Fruit fly (Drosophila melanogaster) whole organism, embryonic: ENCODE data around the gene ddbt.

Source experiments
- Abd-B ChIP-seq: fragments of 200-800 bp; sonication (Bioruptor generic); optimal IDR thresholded peaks from 2 replicates; lab custom pipeline; 2018; ENCODE audit warnings: missing biosample characterization, mild to moderate bottlenecking, missing genetic modification characterization, moderate library complexity
- Atf6 ChIP-seq: fragments of 200-800 bp; sonication (Bioruptor generic); IDR thresholded peaks from 2 replicates; pipeline ENCODE4 v1.3.6; 2022; ENCODE audit warnings: missing biosample characterization, missing genetic modification characterization
- Bdp1 ChIP-seq: fragments of 200-800 bp; sonication (Bioruptor generic); optimal IDR thresholded peaks from 3 replicates; lab custom pipeline; 2016; ENCODE audit warnings: missing biosample characterization, missing genetic modification characterization
- Bteb2 ChIP-seq: fragments of 200-800 bp; sonication (Bioruptor generic); optimal IDR thresholded peaks from 2 replicates; lab custom pipeline; 2016; ENCODE audit warnings: missing biosample characterization, missing genetic modification characterization
- CG11093 ChIP-seq: fragments of 200-800 bp; sonication (Bioruptor generic); IDR thresholded peaks from 3 replicates; pipeline ENCODE4 v1.3.6; 2022; ENCODE audit warnings: missing biosample characterization, missing genetic modification characterization
- CG11695 ChIP-seq: fragments of 200-800 bp; sonication (Bioruptor generic); IDR thresholded peaks from 3 replicates; pipeline ENCODE4 v1.3.6; 2022; ENCODE audit warnings: missing biosample characterization, missing genetic modification characterization
- CG12219 ChIP-seq: fragments of 200-800 bp; sonication (Bioruptor generic); optimal IDR thresholded peaks from 3 replicates; lab custom pipeline; 2018; ENCODE audit warnings: missing biosample characterization, mild to moderate bottlenecking, missing genetic modification characterization
- CG13775 ChIP-seq: fragments of 200-800 bp; sonication (Bioruptor generic); optimal IDR thresholded peaks from 3 replicates; lab custom pipeline; 2017; ENCODE audit warnings: missing biosample characterization, mild to moderate bottlenecking, missing genetic modification characterization
- CG14710 ChIP-seq: fragments of 200-800 bp; sonication (Bioruptor generic); optimal IDR thresholded peaks from 3 replicates; lab custom pipeline; 2019; ENCODE audit warnings: missing biosample characterization, mild to moderate bottlenecking, missing genetic modification characterization, moderate library complexity
- CG15514 ChIP-seq: fragments of 200-800 bp; sonication (Bioruptor generic); optimal IDR thresholded peaks from 3 replicates; lab custom pipeline; 2017; ENCODE audit warnings: missing biosample characterization, missing genetic modification characterization, mild to moderate bottlenecking, moderate library complexity, missing genetic modification reagents
- CG15696 ChIP-seq: fragments of 200-800 bp; sonication (Bioruptor generic); optimal IDR thresholded peaks from 2 replicates; lab custom pipeline; 2019; ENCODE audit warnings: missing biosample characterization, mild to moderate bottlenecking, missing genetic modification characterization, moderate library complexity
- CG17385 ChIP-seq: fragments of 200-800 bp; sonication (Bioruptor generic); optimal IDR thresholded peaks from 3 replicates; lab custom pipeline; 2018; ENCODE audit warnings: missing biosample characterization, mild to moderate bottlenecking, missing genetic modification characterization
- CG18619 ChIP-seq: fragments of 200-800 bp; sonication (Bioruptor generic); optimal IDR thresholded peaks from 3 replicates; lab custom pipeline; 2017; ENCODE audit warnings: missing biosample characterization, mild to moderate bottlenecking, missing genetic modification characterization
- CG2199 ChIP-seq: fragments of 200-800 bp; sonication (Bioruptor generic); IDR thresholded peaks from 3 replicates; pipeline ENCODE4 v1.3.6; 2022; ENCODE audit warnings: missing biosample characterization, missing genetic modification characterization
- CG2712 ChIP-seq: fragments of 200-800 bp; optimal IDR thresholded peaks from 3 replicates; lab custom pipeline; 2019; ENCODE audit warnings: missing biosample characterization, mild to moderate bottlenecking, missing genetic modification characterization, moderate library complexity
- CG2875 ChIP-seq: fragments of 200-800 bp; sonication (Bioruptor generic); optimal IDR thresholded peaks from 2 replicates; lab custom pipeline; 2017; ENCODE audit warnings: missing biosample characterization, mild to moderate bottlenecking, missing genetic modification characterization, missing genetic modification reagents
- CG31441 ChIP-seq: fragments of 200-800 bp; sonication (Bioruptor generic); IDR thresholded peaks from 2 replicates; pipeline ENCODE4 v1.3.6; 2022; ENCODE audit warnings: missing biosample characterization, missing genetic modification characterization
- CG32772 ChIP-seq: fragments of 200-800 bp; sonication (Bioruptor generic); IDR thresholded peaks from 2 replicates; pipeline ENCODE4 v1.3.6; 2022; ENCODE audit warnings: missing biosample characterization, missing genetic modification characterization
- CG34422 ChIP-seq: fragments of 200-800 bp; sonication (Bioruptor generic); IDR thresholded peaks from 3 replicates; pipeline ENCODE4 v1.3.6; 2022; ENCODE audit warnings: missing biosample characterization, missing genetic modification characterization
- CG4328 ChIP-seq: fragments of 200-800 bp; sonication (Bioruptor generic); optimal IDR thresholded peaks from 3 replicates; lab custom pipeline; 2017; ENCODE audit warnings: missing biosample characterization, missing genetic modification reagents, missing genetic modification characterization
- CG6654 ChIP-seq: fragments of 200-800 bp; sonication (Bioruptor generic); optimal IDR thresholded peaks from 2 replicates; lab custom pipeline; 2017; ENCODE audit warnings: missing biosample characterization, mild to moderate bottlenecking, missing genetic modification characterization
- CG6854 ChIP-seq: fragments of 200-800 bp; sonication (Bioruptor generic); optimal IDR thresholded peaks from 3 replicates; lab custom pipeline; 2017; ENCODE audit warnings: missing biosample characterization, mild to moderate bottlenecking, missing genetic modification characterization
- CG7372 ChIP-seq: fragments of 200-800 bp; sonication (Bioruptor generic); IDR thresholded peaks from 2 replicates; pipeline ENCODE4 v1.3.6; 2022; ENCODE audit warnings: missing biosample characterization, missing genetic modification characterization
- CG8478 ChIP-seq: fragments of >200 bp; optimal IDR thresholded peaks from 2 replicates; lab custom pipeline; 2018
- CG9437 ChIP-seq: fragments of 200-800 bp; sonication (Bioruptor generic); optimal IDR thresholded peaks from 2 replicates; lab custom pipeline; 2018; ENCODE audit warnings: missing biosample characterization, mild to moderate bottlenecking, missing genetic modification characterization
- CTCF ChIP-seq: fragments of 200-800 bp; sonication (Bioruptor generic); optimal IDR thresholded peaks from 2 replicates; lab custom pipeline; 2017; ENCODE audit warnings: missing biosample characterization, mild to moderate bottlenecking, missing genetic modification characterization, moderate library complexity
- Ets65A ChIP-seq: fragments of 200-800 bp; sonication (Bioruptor generic); peaks from one replicate; lab custom pipeline; 2016; ENCODE audit warnings: missing biosample characterization, missing genetic modification characterization
- H2.0 ChIP-seq: fragments of 200-800 bp; sonication (Bioruptor generic); IDR thresholded peaks from 2 replicates; pipeline ENCODE4 v1.3.6; 2022; ENCODE audit warnings: missing biosample characterization, missing genetic modification characterization
- MTF-1 ChIP-seq: fragments of 200-800 bp; sonication (Bioruptor generic); optimal IDR thresholded peaks from 2 replicates; lab custom pipeline; 2018; ENCODE audit warnings: missing biosample characterization, mild to moderate bottlenecking, missing genetic modification characterization, borderline replicate concordance
- Myb ChIP-seq: fragments of 200-800 bp; sonication (Bioruptor generic); optimal IDR thresholded peaks from 2 replicates; lab custom pipeline; 2016; ENCODE audit warnings: missing biosample characterization, missing genetic modification characterization
- NFAT ChIP-seq: fragments of 200-800 bp; sonication (Bioruptor generic); IDR thresholded peaks from 2 replicates; pipeline ENCODE4 v1.3.6; 2022; ENCODE audit warnings: missing biosample characterization, missing genetic modification characterization
- Rx ChIP-seq: fragments of 200-800 bp; sonication (Bioruptor generic); IDR thresholded peaks from 2 replicates; pipeline ENCODE4 v1.3.6; 2022; ENCODE audit warnings: missing biosample characterization, missing genetic modification characterization
- Six4 ChIP-seq: fragments of 200-800 bp; sonication (Bioruptor generic); optimal IDR thresholded peaks from 2 replicates; lab custom pipeline; 2016; ENCODE audit warnings: missing biosample characterization, missing genetic modification characterization
- ab ChIP-seq: fragments of 200-800 bp; sonication (Bioruptor generic); optimal IDR thresholded peaks from 2 replicates; lab custom pipeline; 2016; ENCODE audit warnings: missing biosample characterization, missing genetic modification characterization
- cato ChIP-seq: fragments of 200-800 bp; sonication (Bioruptor generic); optimal IDR thresholded peaks from 2 replicates; lab custom pipeline; 2016; ENCODE audit warnings: missing biosample characterization, missing genetic modification characterization, borderline replicate concordance
- crp ChIP-seq, 2 experiments: fragments of 200-800 bp; sonication (Bioruptor generic); optimal IDR thresholded peaks; 2 replicates in 1 of 2; 3 replicates in 1 of 2; lab custom pipeline; 2017; ENCODE audit warnings: missing biosample characterization in 2 of 2, missing genetic modification characterization in 2 of 2, mild to moderate bottlenecking in 1 of 2, moderate library complexity in 1 of 2
- cwo ChIP-seq: fragments of 200-800 bp; sonication (Bioruptor generic); optimal IDR thresholded peaks from 3 replicates; lab custom pipeline; 2017; ENCODE audit warnings: missing biosample characterization, missing genetic modification characterization, mild to moderate bottlenecking, moderate library complexity, missing genetic modification reagents
- eve ChIP-seq, 2 experiments: fragments of >200 bp; optimal IDR thresholded peaks; 2 replicates each; lab custom pipeline; 2017; ENCODE audit warnings: missing biosample characterization in 2 of 2, missing genetic modification characterization in 2 of 2
- fd102C ChIP-seq: fragments of 200-800 bp; sonication (Bioruptor generic); optimal IDR thresholded peaks from 2 replicates; lab custom pipeline; 2018; ENCODE audit warnings: missing biosample characterization, mild to moderate bottlenecking, missing genetic modification characterization, moderate library complexity
- gfzf ChIP-seq: fragments of 200-800 bp; sonication (Bioruptor generic); optimal IDR thresholded peaks from 2 replicates; lab custom pipeline; 2016; ENCODE audit warnings: missing biosample characterization, mild to moderate bottlenecking, missing genetic modification characterization, moderate library complexity
- gsb ChIP-seq: fragments of 200-800 bp; sonication (Bioruptor generic); IDR thresholded peaks from 2 replicates; pipeline ENCODE4 v1.3.6; 2022; ENCODE audit warnings: missing biosample characterization, missing genetic modification characterization
- h ChIP-seq: fragments of >200 bp; optimal IDR thresholded peaks from 2 replicates; lab custom pipeline; 2017
- her ChIP-seq: fragments of 200-800 bp; sonication (Bioruptor generic); optimal IDR thresholded peaks from 2 replicates; lab custom pipeline; 2016; ENCODE audit warnings: missing biosample characterization, missing genetic modification characterization
- insv ChIP-seq, 2 experiments: fragments of 200-800 bp; sonication (Bioruptor generic); optimal IDR thresholded peaks; 3 replicates each; lab custom pipeline; 2016 to 2018; ENCODE audit warnings: missing biosample characterization in 2 of 2, missing genetic modification characterization in 2 of 2
- nerfin-2 ChIP-seq: fragments of 200-800 bp; sonication (Bioruptor generic); IDR thresholded peaks from 2 replicates; pipeline ENCODE4 v1.3.6; 2022; ENCODE audit warnings: missing biosample characterization, missing genetic modification characterization; ENCODE audit not compliant: partially characterized antibody
- peb ChIP-seq: fragments of 200-800 bp; sonication (Bioruptor generic); IDR thresholded peaks from 2 replicates; pipeline ENCODE4 v1.3.6; 2022; ENCODE audit warnings: missing biosample characterization, missing genetic modification characterization
- pnt ChIP-seq: fragments of 200-800 bp; sonication (Bioruptor generic); optimal IDR thresholded peaks from 3 replicates; lab custom pipeline; 2016; ENCODE audit warnings: missing biosample characterization, missing genetic modification characterization
- repo ChIP-seq: fragments of 200-800 bp; sonication (Bioruptor generic); optimal IDR thresholded peaks from 2 replicates; lab custom pipeline; 2016; ENCODE audit warnings: missing biosample characterization, missing genetic modification characterization
- sens ChIP-seq: fragments of 200-800 bp; sonication (Bioruptor generic); peaks from one replicate; lab custom pipeline; 2016; ENCODE audit warnings: missing biosample characterization, missing genetic modification characterization
- sisA ChIP-seq: fragments of 200-800 bp; sonication (Bioruptor generic); IDR thresholded peaks from 2 replicates; pipeline ENCODE4 v1.3.6; 2022; ENCODE audit warnings: missing biosample characterization, missing genetic modification characterization
- sna ChIP-seq: fragments of 200-800 bp; sonication (Bioruptor generic); IDR thresholded peaks from 2 replicates; pipeline ENCODE4 v1.3.6; 2022; ENCODE audit warnings: missing biosample characterization, missing genetic modification characterization; ENCODE audit not compliant: partially characterized antibody
- sob ChIP-seq: fragments of 200-800 bp; sonication (Bioruptor generic); IDR thresholded peaks from 2 replicates; pipeline ENCODE4 v1.3.6; 2022; ENCODE audit warnings: missing biosample characterization, missing genetic modification characterization
- stc ChIP-seq: fragments of 200-800 bp; sonication (Bioruptor generic); IDR thresholded peaks from 2 replicates; pipeline ENCODE4 v1.3.6; 2022; ENCODE audit warnings: missing biosample characterization, missing genetic modification characterization
- stwl ChIP-seq: fragments of 200-800 bp; sonication (Bioruptor generic); optimal IDR thresholded peaks from 3 replicates; lab custom pipeline; 2018; ENCODE audit warnings: missing biosample characterization, mild to moderate bottlenecking, missing genetic modification characterization, moderate library complexity
- trh ChIP-seq: fragments of 200-800 bp; sonication (Bioruptor generic); optimal IDR thresholded peaks from 2 replicates; lab custom pipeline; 2016; ENCODE audit warnings: missing biosample characterization, missing genetic modification characterization

The ddbt gene

dm6 chr3L:327833-328232, 10.9 kb downstream of the ddbt start, which contains the start of the genes Atac3 and Ptpmeg (continued):
- TF ChIP-seq her (GFP tag; lab: Kevin White, UChicago) (peak; percentile 42), CG15514 (GFP tag; lab: Kevin White, UChicago) (no peak), fd102C (no peak), peb (GFP tag; lab: Robert Waterston, UW) (no peak), insv (GFP tag; optimal IDR thresholded peaks at IDR 0.05; lab: Kevin White, UChicago) (no peak), ab (GFP tag; lab: Kevin White, UChicago) (no peak), cato (GFP tag; lab: Kevin White, UChicago) (no peak), h (no peak), CG6654 (GFP tag; lab: Kevin White, UChicago) (no peak), eve (GFP tag; optimal IDR thresholded peaks at IDR 0.05; lab: Kevin White, UChicago) (no peak), repo (GFP tag; lab: Kevin White, UChicago) (no peak), CG18619 (GFP tag; lab: Kevin White, UChicago) (no peak), CG2199 (GFP tag; lab: Robert Waterston, UW) (no peak), CG32772 (GFP tag; lab: Robert Waterston, UW) (no peak), CG15696 (no peak), CG14710 (peak; percentile 52), MTF-1 (GFP tag; lab: Kevin White, UChicago) (no peak), CTCF (GFP tag; lab: Kevin White, UChicago) (no peak), Rx (GFP tag; lab: Robert Waterston, UW) (no peak), CG6854 (GFP tag; lab: Kevin White, UChicago) (no peak), pnt (GFP tag; lab: Kevin White, UChicago) (no peak), CG9437 (peak; percentile 72), sna (GFP tag; lab: Robert Waterston, UW) (peak; percentile 46; the same call in 1 of the 2 replicates), gsb (no peak), CG2875 (GFP tag; lab: Kevin White, UChicago) (no peak), nerfin-2 (no peak), CG13775 (no peak), CG11093 (no peak), Bteb2 (GFP tag; lab: Kevin White, UChicago) (no peak), CG7372 (GFP tag; lab: Robert Waterston, UW) (no peak), sisA (no peak), trh (no peak), CG2712 (peak; percentile 14), CG34422 (GFP tag; lab: Robert Waterston, UW) (no peak), Atf6 (GFP tag; lab: Robert Waterston, UW) (no peak), CG31441 (GFP tag; lab: Robert Waterston, UW) (no peak), Bdp1 (no peak), CG11695 (GFP tag; lab: Robert Waterston, UW) (no peak)

- TF ChIP-seq CG11093: no peak
- TF ChIP-seq Abd-B (GFP tag; lab: Kevin White, UChicago): no peak
- TF ChIP-seq NFAT (GFP tag; lab: Robert Waterston, UW): no peak
- TF ChIP-seq CG8478 (lab: Kevin White, UChicago): no peak
- TF ChIP-seq stwl: peak; percentile 83
- peak; percentile 64 for TF ChIP-seq gfzf (GFP tag; lab: Kevin White, UChicago)
- peak; percentile 4 for TF ChIP-seq CG17385
- no peak for TF ChIP-seq stc (GFP tag; lab: Robert Waterston, UW)
- TF ChIP-seq Ets65A: peak; percentile 85
- TF ChIP-seq CG4328 (GFP tag; lab: Kevin White, UChicago): peak; percentile 27
- TF ChIP-seq Myb (GFP tag; lab: Kevin White, UChicago): peak; percentile 30
- TF ChIP-seq sens (GFP tag; lab: Kevin White, UChicago): peak; percentile 3
- TF ChIP-seq CG12219 (GFP tag; lab: Kevin White, UChicago): no peak
- TF ChIP-seq H2.0 (GFP tag; lab: Robert Waterston, UW): no peak
- TF ChIP-seq cwo (GFP tag; lab: Kevin White, UChicago): no peak
- no peak for TF ChIP-seq Six4 (GFP tag; lab: Kevin White, UChicago)
- 0 out of 2 replicates have a peak, but pooled peaks have one; percentile 8 for TF ChIP-seq sob
- TF ChIP-seq crp (GFP tag; optimal IDR thresholded peaks at IDR 0.05; lab: Kevin White, UChicago): no peak
These were observed 12.3 kb downstream of the ddbt start for dm6 chr3L:329153-329698.
